Worm (Caenorhabditis elegans): ENCODE measurements around the gene R12C12.10.

The R12C12.10 gene

ce11 chrII:6043166-6043565 is at the start of gene R12C12.10:
R12C12.10 (minus strand) TSS chrII:6043266.
- no peak for TF ChIP-seq lin-35 (GFP tag; optimal IDR thresholded peaks at IDR 0.05)
- no peak for TF ChIP-seq unc-98 (GFP tag; IDR thresholded peaks at IDR 0.05)
- no peak for TF ChIP-seq egl-13 (tag; optimal IDR thresholded peaks at IDR 0.05)
- TF ChIP-seq nhr-11 (tag; optimal IDR thresholded peaks at IDR 0.05) = no peak
- TF ChIP-seq lsy-2 (tag; optimal IDR thresholded peaks at IDR 0.05) = no peak
- no peak for TF ChIP-seq ceh-63 (GFP tag; optimal IDR thresholded peaks at IDR 0.05)
- TF ChIP-seq sup-37 (GFP tag; optimal IDR thresholded peaks at IDR 0.05) = no peak
- no peak for TF ChIP-seq ztf-11 (tag; optimal IDR thresholded peaks at IDR 0.05)
- no peak for TF ChIP-seq unc-30 (tag; optimal IDR thresholded peaks at IDR 0.05)
- no peak for TF ChIP-seq ces-1 (GFP tag; optimal IDR thresholded peaks at IDR 0.05)
- TF ChIP-seq ztf-4 (tag; optimal IDR thresholded peaks at IDR 0.05) = no peak
- TF ChIP-seq nhr-71 (tag; optimal IDR thresholded peaks at IDR 0.05) = no peak
- TF ChIP-seq mep-1 (tag; optimal IDR thresholded peaks at IDR 0.05) = no peak
- TF ChIP-seq tbx-2 (tag; optimal IDR thresholded peaks at IDR 0.05) = no peak
- TF ChIP-seq jun-1 (tag; optimal IDR thresholded peaks at IDR 0.05) = no peak
- no peak for TF ChIP-seq nhr-77 (tag; optimal IDR thresholded peaks at IDR 0.05)
- no peak for TF ChIP-seq isw-1 (GFP tag; IDR thresholded peaks at IDR 0.05)
- TF ChIP-seq sptf-1 (tag; optimal IDR thresholded peaks at IDR 0.05) = no peak

- TF ChIP-seq nhr-19 (GFP tag; conservative IDR thresholded peaks at IDR 0.05) (no peak), snpc-4 (tag; optimal IDR thresholded peaks at IDR 0.05) (no peak), tlp-1 (tag; optimal IDR thresholded peaks at IDR 0.05) (no peak), efl-1 (optimal IDR thresholded peaks at IDR 0.05) (no peak), efl-1 (GFP tag; optimal IDR thresholded peaks at IDR 0.05 in 1 of 2) (no peak), efl-3 (GFP tag; optimal IDR thresholded peaks at IDR 0.05) (no peak), nhr-85 (tag) (no peak), zip-4 (GFP tag; optimal IDR thresholded peaks at IDR 0.05) (no peak), lin-15B (tag; optimal IDR thresholded peaks at IDR 0.05) (no peak), C16A3.4 (tag; optimal IDR thresholded peaks at IDR 0.05) (no peak), C04F5.9 (tag; optimal IDR thresholded peaks at IDR 0.05) (no peak), irx-1 (tag; optimal IDR thresholded peaks at IDR 0.05) (no peak), fkh-4 (tag; optimal IDR thresholded peaks at IDR 0.05; ENCODE audit: borderline replicate concordance) (no peak), lin-14 (GFP tag; optimal IDR thresholded peaks at IDR 0.05) (no peak), pqm-1 (tag; optimal IDR thresholded peaks at IDR 0.05) (no peak), skn-1 (tag; optimal IDR thresholded peaks at IDR 0.05) (no peak), nhr-12 (tag; optimal IDR thresholded peaks at IDR 0.05) (no peak), egl-27 (tag; optimal IDR thresholded peaks at IDR 0.05) (no peak), rnt-1 (tag; optimal IDR thresholded peaks at IDR 0.05) (no peak)
Measured at ce11 chrII:6091380-6091779, 48.3 kb upstream of the R12C12.10 start, which contains the start of the genes fbf-2 and nspg-3. fbf-2 (minus strand) TSS chrII:6091480. nspg-3 (plus strand) TSS chrII:6091767.

- no peak for TF ChIP-seq swsn-7 (tag; optimal IDR thresholded peaks at IDR 0.05)
- TF ChIP-seq grh-1 (GFP tag; IDR thresholded peaks at IDR 0.05) = no peak
- TF ChIP-seq blmp-1 (tag; optimal IDR thresholded peaks at IDR 0.05) = no peak
- no peak for TF ChIP-seq hpl-2 (GFP tag; optimal IDR thresholded peaks at IDR 0.05)
- no peak for TF ChIP-seq egl-13 (tag; optimal IDR thresholded peaks at IDR 0.05)
- TF ChIP-seq mab-9 (GFP tag; IDR thresholded peaks at IDR 0.05) = no peak
- TF ChIP-seq fkh-8 (tag; optimal IDR thresholded peaks at IDR 0.05) = no peak
- TF ChIP-seq nhr-85 (tag) = no peak
- no peak for TF ChIP-seq nhr-47 (tag; optimal IDR thresholded peaks at IDR 0.05)
- no peak for TF ChIP-seq nhr-19 (GFP tag; conservative IDR thresholded peaks at IDR 0.05)
- no peak for TF ChIP-seq C16A3.4 (tag; optimal IDR thresholded peaks at IDR 0.05)
- no peak for TF ChIP-seq rnt-1 (tag; optimal IDR thresholded peaks at IDR 0.05)
- no peak for TF ChIP-seq nhr-237 (tag; optimal IDR thresholded peaks at IDR 0.05)
- no peak for TF ChIP-seq fkh-4 (tag; optimal IDR thresholded peaks at IDR 0.05; ENCODE audit: borderline replicate concordance)
- TF ChIP-seq ztf-4 (tag; optimal IDR thresholded peaks at IDR 0.05) = no peak
- TF ChIP-seq nhr-11 (tag; optimal IDR thresholded peaks at IDR 0.05) = no peak
Measured at ce11 chrII:6082620-6083019, 39.6 kb upstream of the R12C12.10 start, which contains the start of gene F21H12.3. F21H12.3 (plus strand) TSS chrII:6082920.
